Worm (Caenorhabditis elegans): ENCODE results near the gene B0361.4.

The B0361.4 gene

ce11 chrIII:7308600-7309109 lies 49.9 kb downstream of the B0361.4 start, which contains the start of gene acbp-4 (continued):
- TF ChIP-seq nhr-80 (tag; optimal IDR thresholded peaks at IDR 0.05) (no peak), attf-5 (GFP tag; optimal IDR thresholded peaks at IDR 0.05) (no peak), let-607 (tag; optimal IDR thresholded peaks at IDR 0.05) (no peak), hsf-1 (GFP tag; IDR thresholded peaks at IDR 0.05) (peak; percentile 52; the same call in 1 of the 2 replicates), nfyb-1 (GFP tag; IDR thresholded peaks at IDR 0.05) (no peak), lin-35 (GFP tag; optimal IDR thresholded peaks at IDR 0.05) (no peak), pbrm-1 (GFP tag; IDR thresholded peaks at IDR 0.05) (no peak), F52B5.7 (tag; optimal IDR thresholded peaks at IDR 0.05) (peak; percentile 11), lin-26 (GFP tag; IDR thresholded peaks at IDR 0.05) (0 out of 2 replicates have a peak, but pooled peaks have one; percentile 35), Y79H2A.3 (GFP tag; conservative IDR thresholded peaks at IDR 0.05) (no peak), madf-6 (GFP tag; IDR thresholded peaks at IDR 0.05) (peak; percentile 40; the same call in 1 of the 2 replicates), K11D2.4 (GFP tag; IDR thresholded peaks at IDR 0.05) (no peak), hmg-1.2 (GFP tag; IDR thresholded peaks at IDR 0.05) (no peak)

ce11 chrIII:7310662-7311340 lies 52.0 kb downstream of the B0361.4 start, which contains the start of the genes F56C9.6 and F56C9.3:
F56C9.6 (minus strand) TSS chrIII:7310773.
F56C9.3 (plus strand) TSS chrIII:7311290.
- TF ChIP-seq lin-26 (GFP tag; IDR thresholded peaks at IDR 0.05), result 0 out of 2 replicates have a peak, but pooled peaks have one; percentile 12
- TF ChIP-seq tbp1 (GFP tag; optimal IDR thresholded peaks at IDR 0.05), result peak; percentile 16
- no peak for TF ChIP-seq K12H6.12 (tag; optimal IDR thresholded peaks at IDR 0.05)
- peak; percentile 50 for TF ChIP-seq lin-54 (GFP tag; optimal IDR thresholded peaks at IDR 0.05)
- TF ChIP-seq K11D2.4 (GFP tag; IDR thresholded peaks at IDR 0.05), result no peak
- peak; percentile 12; the same call in 1 of the 2 replicates for TF ChIP-seq hmg-1.2 (GFP tag; IDR thresholded peaks at IDR 0.05)
- TF ChIP-seq xnd-1 (tag; optimal IDR thresholded peaks at IDR 0.05), result peak; percentile 74
- TF ChIP-seq mel-28 (tag; optimal IDR thresholded peaks at IDR 0.05; ENCODE audit: borderline replicate concordance), result no peak
- TF ChIP-seq ztf-28 (GFP tag; IDR thresholded peaks at IDR 0.05), result no peak
- peak; percentile 91 for TF ChIP-seq madf-6 (GFP tag; IDR thresholded peaks at IDR 0.05)
- TF ChIP-seq hsf-1 (GFP tag; IDR thresholded peaks at IDR 0.05), result 0 out of 2 replicates have a peak, but pooled peaks have one; percentile 19
- peak; percentile 95 for TF ChIP-seq F33H1.4 (GFP tag; IDR thresholded peaks at IDR 0.05)
- TF ChIP-seq hmg-20 (GFP tag; IDR thresholded peaks at IDR 0.05), result no peak
- TF ChIP-seq snpc-3.4 (tag; optimal IDR thresholded peaks at IDR 0.05), result peak; percentile 49
- no peak for TF ChIP-seq him-1 (tag; optimal IDR thresholded peaks at IDR 0.05)
- no peak for TF ChIP-seq mcd-1 (GFP tag; IDR thresholded peaks at IDR 0.05)
- no peak for TF ChIP-seq nfya-1 (tag; optimal IDR thresholded peaks at IDR 0.05; ENCODE audit: borderline replicate concordance, insufficient read depth)
- peak; percentile 95 for TF ChIP-seq efl-1 (GFP tag; optimal IDR thresholded peaks at IDR 0.05)
- no peak for TF ChIP-seq chd-7 (tag; optimal IDR thresholded peaks at IDR 0.05)
- peak; percentile 81 for TF ChIP-seq ceh-91 (GFP tag; IDR thresholded peaks at IDR 0.05)
- no peak for TF ChIP-seq nhr-90 (tag; optimal IDR thresholded peaks at IDR 0.05)
- TF ChIP-seq F49E8.2 (tag; optimal IDR thresholded peaks at IDR 0.05; ENCODE audit: insufficient read depth), result peak; percentile 79
- TF ChIP-seq madf-8 (GFP tag; conservative IDR thresholded peaks at IDR 0.05), result peak; percentile 66
- TF ChIP-seq dox-1 (GFP tag; IDR thresholded peaks at IDR 0.05), result 0 out of 2 replicates have a peak, but pooled peaks have one; percentile 4
- TF ChIP-seq D2030.7 (GFP tag; IDR thresholded peaks at IDR 0.05), result peak; percentile 79
- peak; percentile 70 for TF ChIP-seq dpl-1 (GFP tag; optimal IDR thresholded peaks at IDR 0.05)
- TF ChIP-seq madf-3 (GFP tag; IDR thresholded peaks at IDR 0.05), result 0 out of 2 replicates have a peak, but pooled peaks have one; percentile 23
- peak; percentile 91 for TF ChIP-seq lsl-1 (GFP tag; optimal IDR thresholded peaks at IDR 0.05)
- no peak for TF ChIP-seq snpc-4 (GFP tag; optimal IDR thresholded peaks at IDR 0.05)
- TF ChIP-seq snpc-4 (tag; optimal IDR thresholded peaks at IDR 0.05), result peak in 1 of 4 experiments; percentile 12
- 0 out of 2 replicates have a peak, but pooled peaks have one; percentile 40 for TF ChIP-seq ekl-4 (GFP tag; IDR thresholded peaks at IDR 0.05)
- TF ChIP-seq B0035.1 (tag; optimal IDR thresholded peaks at IDR 0.05), result no peak

Data from whole organism, young adult.